Worm (Caenorhabditis elegans) whole organism, young adult: Measurements from ENCODE around the gene C35D6.13.

Experiments used
- B0261.1 ChIP-seq: sonication (generic microtip); optimal IDR thresholded peaks from 2 replicates; lab custom pipeline; 2016; ENCODE audit warnings: mild to moderate bottlenecking, missing genetic modification characterization, moderate library complexity, missing compliant biosample characterization
- F39B2.1 ChIP-seq: fragments of 200-800 bp; sonication (Bioruptor generic); IDR thresholded peaks from 2 replicates; pipeline ENCODE4 v1.3.6; 2022; ENCODE audit warnings: missing genetic modification reagents, missing genetic modification characterization, missing compliant biosample characterization
- ZK185.1 ChIP-seq: sonication (generic microtip); optimal IDR thresholded peaks from 2 replicates; lab custom pipeline; 2016; ENCODE audit warnings: mild to moderate bottlenecking, missing genetic modification characterization, missing compliant biosample characterization; ENCODE audit not compliant: poor library complexity, severe bottlenecking
- ama-1 ChIP-seq, 3 experiments: fragments of 150-350 bp in 1 of 3; sonication (generic microtip) in 2 of 3; optimal IDR thresholded peaks; 2 replicates each; lab custom pipeline; 2014 to 2018; ENCODE audit warnings: missing biosample characterization in 2 of 3, missing genetic modification characterization in 2 of 3, missing genetic modification reagents in 2 of 3
- ceh-40 ChIP-seq: fragments of 200-800 bp; sonication (Bioruptor generic); IDR thresholded peaks from 2 replicates; pipeline ENCODE4 v1.3.6; 2022; ENCODE audit warnings: missing genetic modification characterization, missing compliant biosample characterization
- die-1 ChIP-seq: sonication (generic microtip); optimal IDR thresholded peaks from 2 replicates; lab custom pipeline; 2016; ENCODE audit warnings: missing genotype, mild to moderate bottlenecking, missing genetic modification characterization, missing compliant biosample characterization
- hlh-12 ChIP-seq: sonication (generic microtip); optimal IDR thresholded peaks from 2 replicates; lab custom pipeline; 2016; ENCODE audit warnings: missing genetic modification characterization, missing compliant biosample characterization
- hsf-1 ChIP-seq: fragments of 200-800 bp; sonication (Bioruptor generic); IDR thresholded peaks from 2 replicates; pipeline ENCODE4 v1.3.6; 2022; ENCODE audit warnings: missing genetic modification reagents, missing genetic modification characterization, missing compliant biosample characterization
- let-607 ChIP-seq, 2 experiments: fragments of 200-800 bp in 1 of 2; sonication (Bioruptor generic) in 1 of 2; sonication (generic microtip) in 1 of 2; optimal IDR thresholded peaks; 2 replicates each; lab custom pipeline; 2016 to 2018; ENCODE audit warnings: mild to moderate bottlenecking in 2 of 2, missing compliant biosample characterization in 2 of 2, missing genetic modification characterization in 2 of 2, moderate library complexity in 2 of 2, missing genotype in 1 of 2
- nfya-2 ChIP-seq: fragments of 200-800 bp; sonication (Bioruptor generic); IDR thresholded peaks from 2 replicates; pipeline ENCODE4 v1.3.6; 2022; ENCODE audit warnings: missing genetic modification reagents, missing genetic modification characterization, missing compliant biosample characterization
- pha-4 ChIP-seq: fragments of 150-350 bp; sonication (generic microtip); optimal IDR thresholded peaks from 2 replicates; lab custom pipeline; 2014; ENCODE audit warnings: missing biosample characterization, missing genetic modification reagents, missing genetic modification characterization
- unc-130 ChIP-seq: sonication (generic microtip); optimal IDR thresholded peaks from 2 replicates; lab custom pipeline; 2016; ENCODE audit warnings: missing genetic modification reagents, missing genetic modification characterization, missing compliant biosample characterization
- ztf-28 ChIP-seq: fragments of 200-800 bp; sonication (Bioruptor generic); IDR thresholded peaks from 2 replicates; pipeline ENCODE4 v1.3.6; 2022; ENCODE audit warnings: missing genetic modification reagents, missing genetic modification characterization, missing compliant biosample characterization

- no peak for TF ChIP-seq ceh-40 (GFP tag; lab: Robert Waterston, UW)
- no peak for TF ChIP-seq die-1 (tag; lab: Kevin White, UChicago)
- TF ChIP-seq unc-130 = no peak
- no peak for TF ChIP-seq B0261.1 (tag; lab: Kevin White, UChicago)
- no peak for TF ChIP-seq hsf-1 (GFP tag; lab: Robert Waterston, UW)
- TF ChIP-seq let-607 (tag; optimal IDR thresholded peaks at IDR 0.05; lab: Kevin White, UChicago) = no peak
- TF ChIP-seq F39B2.1 = no peak
- TF ChIP-seq ama-1 (optimal IDR thresholded peaks at IDR 0.05; lab: Kevin White, UChicago) = no peak
- TF ChIP-seq ama-1 (GFP tag; optimal IDR thresholded peaks at IDR 0.05; lab: Kevin White, UChicago) = no peak
- TF ChIP-seq hlh-12 (tag; lab: Kevin White, UChicago) = no peak
- no peak for TF ChIP-seq ZK185.1
- TF ChIP-seq pha-4 = no peak
- no peak for TF ChIP-seq nfya-2 (GFP tag; lab: Robert Waterston, UW)
- no peak for TF ChIP-seq ztf-28 (GFP tag; lab: Robert Waterston, UW)
Measured at ce11 chrIV:16329159-16329558, 7.7 kb upstream of the C35D6.13 start, which contains the start of gene srz-74.
